Worm (Caenorhabditis elegans): ENCODE results near the gene clec-157.

clec-157 gene

DNA sequence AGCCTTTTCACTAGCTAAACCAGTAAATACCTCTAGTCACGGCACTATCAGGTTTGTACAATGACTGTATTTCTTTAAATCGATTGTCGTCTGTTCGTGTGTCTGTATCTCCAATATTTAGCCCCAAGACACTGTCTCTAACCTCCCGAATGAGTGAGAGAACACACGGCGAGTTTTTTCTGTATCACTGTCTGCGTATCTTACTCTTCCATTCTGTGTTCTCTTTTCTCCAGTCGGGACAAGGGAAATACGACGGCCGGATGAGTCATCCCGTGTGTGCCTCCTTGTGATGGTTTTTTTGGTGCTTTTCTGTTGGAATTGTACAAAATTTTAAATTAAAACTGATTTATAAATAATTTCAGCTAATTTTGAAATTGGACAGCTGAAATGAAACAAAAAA lies 48.2 kb downstream of the clec-157 start (continued):
- no peak for TF ChIP-seq mec-3 (tag; optimal IDR thresholded peaks at IDR 0.05; ENCODE audit: borderline replicate concordance)
